Fruit fly (Drosophila melanogaster): ENCODE measurements around the gene CG14410.
A peak's percentile ranks its signal among the peaks of the same experiment; 100 is the strongest.

CG14410 gene

dm6 chrX:14839047-14839446 lies 2.5 kb downstream of the CG14410 start, which contains the start of the genes CG32590 and Flo2:
TSS of gene CG32590 (minus strand) at chrX:14839106.
TSS of gene Flo2 (plus strand) at chrX:14839376.
- TF ChIP-seq CG7101 (tag; optimal IDR thresholded peaks at IDR 0.05) (peak; percentile 78), Hr96 (GFP tag; optimal IDR thresholded peaks at IDR 0.05) (no peak), tj (GFP tag; optimal IDR thresholded peaks at IDR 0.05) (peak; percentile 64), CG5204 (GFP tag; optimal IDR thresholded peaks at IDR 0.05) (no peak), cic (GFP tag; optimal IDR thresholded peaks at IDR 0.05) (no peak), Crg-1 (GFP tag; optimal IDR thresholded peaks at IDR 0.05) (peak; percentile 52), Mnt (GFP tag; optimal IDR thresholded peaks at IDR 0.05) (peak; percentile 81), kay (GFP tag; ENCODE audit: borderline replicate concordance) (peak; percentile 71), bab1 (GFP tag; optimal IDR thresholded peaks at IDR 0.05) (peak; percentile 87), CG11617 (GFP tag; optimal IDR thresholded peaks at IDR 0.05) (peak; percentile 44), CG7045 (GFP tag; optimal IDR thresholded peaks at IDR 0.05) (no peak), toe (GFP tag; optimal IDR thresholded peaks at IDR 0.05) (peak; percentile 78), CG14711 (tag; optimal IDR thresholded peaks at IDR 0.05) (peak; percentile 82), ovo (GFP tag; optimal IDR thresholded peaks at IDR 0.05) (peak; percentile 72), Clk (GFP tag; optimal IDR thresholded peaks at IDR 0.05) (peak; percentile 48), CG12768 (GFP tag; optimal IDR thresholded peaks at IDR 0.05) (peak; percentile 26), CG33017 (tag; optimal IDR thresholded peaks at IDR 0.05) (peak; percentile 42), cnc (optimal IDR thresholded peaks at IDR 0.05) (no peak), CG1620 (GFP tag; optimal IDR thresholded peaks at IDR 0.05) (peak; percentile 91), pad (GFP tag; optimal IDR thresholded peaks at IDR 0.05) (peak; percentile 67)

- TF ChIP-seq cic (GFP tag; optimal IDR thresholded peaks at IDR 0.05), result peak; percentile 74
- TF ChIP-seq pad (GFP tag; optimal IDR thresholded peaks at IDR 0.05), result peak; percentile 40
- TF ChIP-seq CG7101 (tag; optimal IDR thresholded peaks at IDR 0.05), result peak; percentile 35
- TF ChIP-seq Mnt (GFP tag; optimal IDR thresholded peaks at IDR 0.05), result peak; percentile 65
- TF ChIP-seq Crg-1 (GFP tag; optimal IDR thresholded peaks at IDR 0.05), result no peak
- peak; percentile 2 for TF ChIP-seq CG14711 (tag; optimal IDR thresholded peaks at IDR 0.05)
- no peak for TF ChIP-seq Hr96 (GFP tag; optimal IDR thresholded peaks at IDR 0.05)
Measured at dm6 chrX:14839739-14840347, 3.3 kb downstream of the CG14410 start.

dm6 chrX:14840417-14840872 lies 3.9 kb downstream of the CG14410 start:
- peak; percentile 37 for TF ChIP-seq CG7101 (tag; optimal IDR thresholded peaks at IDR 0.05)
- TF ChIP-seq CG12768 (GFP tag; optimal IDR thresholded peaks at IDR 0.05), result no peak
- peak; percentile 15 for TF ChIP-seq CG33017 (tag; optimal IDR thresholded peaks at IDR 0.05)
- peak; percentile 10 for TF ChIP-seq bab1 (GFP tag; optimal IDR thresholded peaks at IDR 0.05)
- TF ChIP-seq CG14711 (tag; optimal IDR thresholded peaks at IDR 0.05), result peak; percentile 37
- peak; percentile 93 for TF ChIP-seq kay (GFP tag; ENCODE audit: borderline replicate concordance)
- TF ChIP-seq CG11617 (GFP tag; optimal IDR thresholded peaks at IDR 0.05), result no peak
- no peak for TF ChIP-seq CG7045 (GFP tag; optimal IDR thresholded peaks at IDR 0.05)
- TF ChIP-seq pad (GFP tag; optimal IDR thresholded peaks at IDR 0.05), result no peak
- no peak for TF ChIP-seq cnc (optimal IDR thresholded peaks at IDR 0.05)
- no peak for TF ChIP-seq CG5204 (GFP tag; optimal IDR thresholded peaks at IDR 0.05)
- TF ChIP-seq Hr96 (GFP tag; optimal IDR thresholded peaks at IDR 0.05), result no peak
- TF ChIP-seq Clk (GFP tag; optimal IDR thresholded peaks at IDR 0.05), result no peak
- no peak for TF ChIP-seq CG1620 (GFP tag; optimal IDR thresholded peaks at IDR 0.05)
- TF ChIP-seq cic (GFP tag; optimal IDR thresholded peaks at IDR 0.05), result no peak
- no peak for TF ChIP-seq Crg-1 (GFP tag; optimal IDR thresholded peaks at IDR 0.05)

dm6 chrX:14841893-14842505 lies 5.5 kb downstream of the CG14410 start:
- TF ChIP-seq Clk (GFP tag; optimal IDR thresholded peaks at IDR 0.05), result no peak
- no peak for TF ChIP-seq CG12768 (GFP tag; optimal IDR thresholded peaks at IDR 0.05)

- TF ChIP-seq Crg-1 (GFP tag; optimal IDR thresholded peaks at IDR 0.05), result no peak
- no peak for TF ChIP-seq cic (GFP tag; optimal IDR thresholded peaks at IDR 0.05)
- TF ChIP-seq CG33017 (tag; optimal IDR thresholded peaks at IDR 0.05), result no peak
- no peak for TF ChIP-seq CG7101 (tag; optimal IDR thresholded peaks at IDR 0.05)
- no peak for TF ChIP-seq CG14711 (tag; optimal IDR thresholded peaks at IDR 0.05)
Measured at dm6 chrX:14844657-14845056, 8.1 kb downstream of the CG14410 start, which contains the start of gene CG12539. TSS of gene CG12539 (minus strand) at chrX:14844757.

- TF ChIP-seq tj (GFP tag; optimal IDR thresholded peaks at IDR 0.05), result no peak
- no peak for TF ChIP-seq Crg-1 (GFP tag; optimal IDR thresholded peaks at IDR 0.05)
- TF ChIP-seq CG12768 (GFP tag; optimal IDR thresholded peaks at IDR 0.05), result no peak
- TF ChIP-seq kay (GFP tag; ENCODE audit: borderline replicate concordance), result no peak
- TF ChIP-seq toe (GFP tag; optimal IDR thresholded peaks at IDR 0.05), result no peak
- no peak for TF ChIP-seq cnc (optimal IDR thresholded peaks at IDR 0.05)
- no peak for TF ChIP-seq CG5204 (GFP tag; optimal IDR thresholded peaks at IDR 0.05)
Measured at dm6 chrX:14846116-14846614, 9.6 kb downstream of the CG14410 start.
